Worm (Caenorhabditis elegans) whole organism, midembryonic: ENCODE measurements around the gene ife-4.

Source experiments
- T22C8.4 ChIP-seq: fragments of 200-800 bp; sonication (Bioruptor generic); IDR thresholded peaks from 2 replicates; pipeline ENCODE4 v1.3.6; 2022; ENCODE audit warnings: missing genetic modification characterization, missing compliant biosample characterization
- cog-1 ChIP-seq: sonication (generic microtip); optimal IDR thresholded peaks from 2 replicates; lab custom pipeline; 2016; ENCODE audit warnings: missing genetic modification characterization, missing compliant biosample characterization
- flt-1 ChIP-seq: fragments of 200-800 bp; sonication (Bioruptor generic); IDR thresholded peaks from 2 replicates; pipeline ENCODE4 v1.3.6; 2022; ENCODE audit warnings: missing genetic modification characterization, missing compliant biosample characterization
- klf-2 ChIP-seq: fragments of 200-800 bp; sonication (Bioruptor generic); conservative IDR thresholded peaks from 2 replicates; pipeline ENCODE4 v1.3.6; 2022; ENCODE audit warnings: missing genetic modification reagents, missing genetic modification characterization, missing compliant biosample characterization
- med-1 ChIP-seq: sonication (generic microtip); optimal IDR thresholded peaks from 2 replicates; lab custom pipeline; 2017; ENCODE audit warnings: missing genetic modification characterization, mild to moderate bottlenecking, missing compliant biosample characterization, antibody characterized with exemption, missing genetic modification reagents; ENCODE audit not compliant: insufficient read depth
- ref-1 ChIP-seq: fragments of 200-800 bp; sonication (Bioruptor generic); conservative IDR thresholded peaks from 2 replicates; pipeline ENCODE4 v1.3.6; 2022; ENCODE audit warnings: missing genetic modification reagents, missing genetic modification characterization, missing compliant biosample characterization
- tab-1 ChIP-seq: fragments of 200-800 bp; sonication (Bioruptor generic); IDR thresholded peaks from 2 replicates; pipeline ENCODE4 v1.3.6; 2022; ENCODE audit warnings: missing genetic modification characterization, missing compliant biosample characterization
- ztf-23 ChIP-seq: fragments of 200-800 bp; sonication (Bioruptor generic); IDR thresholded peaks from 2 replicates; pipeline ENCODE4 v1.3.6; 2022; ENCODE audit warnings: missing genetic modification reagents, missing genetic modification characterization, missing compliant biosample characterization
- ztf-29 ChIP-seq: fragments of 200-800 bp; sonication (Bioruptor generic); IDR thresholded peaks from 2 replicates; pipeline ENCODE4 v1.3.6; 2022; ENCODE audit warnings: missing genetic modification reagents, missing genetic modification characterization, missing compliant biosample characterization

The ife-4 gene

DNA sequence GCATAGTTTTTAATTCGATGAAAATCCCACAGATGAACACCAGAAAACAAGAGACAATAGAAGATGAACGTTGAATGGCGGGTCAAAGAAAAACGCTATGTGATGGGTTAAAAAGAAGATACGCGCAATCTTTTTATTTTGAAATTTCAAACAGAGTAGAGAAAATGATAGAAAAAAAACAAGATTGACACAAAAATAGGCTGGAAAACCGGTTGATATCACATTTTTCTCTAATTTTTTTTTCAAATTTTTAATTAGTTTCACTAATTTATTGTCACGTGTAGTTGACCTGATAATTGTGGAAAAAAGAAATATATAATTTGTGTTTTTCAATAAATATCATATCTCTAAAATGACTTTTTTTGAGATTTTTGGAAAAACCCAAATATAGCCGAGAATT lies 20.1 kb downstream of the ife-4 start, which contains the start of gene C05D9.9:
C05D9.9 (minus strand) TSS at position 101 of the 400 bp plus-strand sequence.
- no peak for TF ChIP-seq ztf-29
- TF ChIP-seq cog-1: no peak
- no peak for TF ChIP-seq ref-1
- no peak for TF ChIP-seq ztf-23
- TF ChIP-seq T22C8.4 (GFP tag; lab: Robert Waterston, UW): no peak
- TF ChIP-seq tab-1: no peak
- TF ChIP-seq med-1 (GFP tag; lab: Kevin White, UChicago): no peak
- TF ChIP-seq klf-2 (GFP tag; lab: Robert Waterston, UW): no peak

DNA sequence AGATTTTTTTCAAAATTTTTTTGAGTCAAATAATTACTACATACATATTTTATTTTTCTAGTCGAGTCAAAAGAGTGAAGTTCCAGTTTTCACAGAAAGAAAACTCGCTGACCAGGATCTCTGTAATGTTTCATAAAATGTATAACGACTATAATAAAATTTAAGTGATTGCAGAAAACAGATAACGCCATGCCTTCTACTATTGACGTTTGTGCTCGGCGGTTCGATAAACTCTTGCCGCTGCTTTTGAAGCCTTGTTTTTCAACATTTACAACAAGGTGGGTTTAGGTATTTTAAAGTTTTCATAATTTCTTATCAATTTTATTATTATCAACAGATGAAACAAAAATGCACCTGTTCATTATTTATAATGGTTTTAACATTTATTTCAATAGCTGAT lies 21.4 kb downstream of the ife-4 start, which contains the start of gene lmp-2:
lmp-2 (plus strand) TSS at position 190 of the 400 bp plus-strand sequence.
- TF ChIP-seq ztf-29 (no peak), T22C8.4 (GFP tag; lab: Robert Waterston, UW) (no peak), cog-1 (no peak), flt-1 (GFP tag; lab: Robert Waterston, UW) (no peak), med-1 (GFP tag; lab: Kevin White, UChicago) (no peak), klf-2 (GFP tag; lab: Robert Waterston, UW) (no peak), ztf-23 (no peak), tab-1 (no peak), ref-1 (no peak)

ce11 chrX:1126207-1126606 lies 22.2 kb downstream of the ife-4 start:
- TF ChIP-seq med-1 (GFP tag; lab: Kevin White, UChicago) (no peak), ztf-23 (no peak), T22C8.4 (GFP tag; lab: Robert Waterston, UW) (no peak), ztf-29 (no peak), ref-1 (no peak), cog-1 (no peak), flt-1 (GFP tag; lab: Robert Waterston, UW) (no peak), klf-2 (GFP tag; lab: Robert Waterston, UW) (no peak), tab-1 (no peak)

ce11 chrX:1128503-1129036 lies 24.6 kb downstream of the ife-4 start, which contains the start of gene snx-1:
TSS of gene snx-1 (plus strand) at chrX:1128986.
- TF ChIP-seq cog-1: no peak
- TF ChIP-seq flt-1 (GFP tag; lab: Robert Waterston, UW): peak; percentile 52; the same call in 1 of the 2 replicates

- no peak for TF ChIP-seq med-1 (GFP tag; lab: Kevin White, UChicago)
- TF ChIP-seq T22C8.4 (GFP tag; lab: Robert Waterston, UW): no peak
- TF ChIP-seq ztf-23: no peak
- no peak for TF ChIP-seq flt-1 (GFP tag; lab: Robert Waterston, UW)
- no peak for TF ChIP-seq klf-2 (GFP tag; lab: Robert Waterston, UW)
- TF ChIP-seq ztf-29: no peak
- no peak for TF ChIP-seq ref-1
- no peak for TF ChIP-seq cog-1
- no peak for TF ChIP-seq tab-1
These were observed 37.6 kb downstream of the ife-4 start for ce11 chrX:1141617-1142016.

DNA sequence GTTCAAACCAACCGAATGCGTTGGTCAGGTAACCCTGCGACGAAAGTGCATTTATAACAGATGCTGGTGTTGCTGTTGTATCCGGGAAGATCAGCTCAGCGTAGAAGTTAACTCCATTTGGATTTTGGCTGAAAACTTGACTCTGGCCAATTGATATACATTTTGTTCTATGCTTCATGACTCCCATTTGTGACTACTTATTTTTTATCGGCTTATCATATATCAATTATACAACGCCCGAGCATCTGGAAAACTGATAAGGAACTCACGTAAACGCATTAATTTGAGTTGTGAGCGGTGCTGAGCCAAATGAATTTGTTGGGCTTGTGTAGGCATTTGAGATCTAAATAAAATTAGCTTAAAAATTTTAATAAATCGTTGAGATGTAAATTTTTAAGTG lies 43.4 kb downstream of the ife-4 start:
- TF ChIP-seq med-1 (GFP tag; lab: Kevin White, UChicago): no peak
- no peak for TF ChIP-seq ref-1
- no peak for TF ChIP-seq ztf-23
- TF ChIP-seq cog-1: no peak
- no peak for TF ChIP-seq ztf-29
- no peak for TF ChIP-seq tab-1
- TF ChIP-seq flt-1 (GFP tag; lab: Robert Waterston, UW): no peak
- no peak for TF ChIP-seq T22C8.4 (GFP tag; lab: Robert Waterston, UW)
- no peak for TF ChIP-seq klf-2 (GFP tag; lab: Robert Waterston, UW)

- TF ChIP-seq ztf-29 (no peak), tab-1 (no peak), ztf-23 (no peak), ref-1 (no peak), cog-1 (no peak), klf-2 (GFP tag; lab: Robert Waterston, UW) (no peak)
These were observed 44.4 kb downstream of the ife-4 start, which contains the start of the genes R193.2 and R193.6 for ce11 chrX:1148438-1148837. TSS of gene R193.2 (minus strand) at chrX:1148585. TSS of gene R193.6 (plus strand) at chrX:1148787.

ce11 chrX:1154648-1155047 lies 50.6 kb downstream of the ife-4 start, which contains the start of gene R193.1:
TSS of gene R193.1 (plus strand) at chrX:1154948.
- TF ChIP-seq ztf-29 (no peak), klf-2 (GFP tag; lab: Robert Waterston, UW) (no peak)
